Worm (Caenorhabditis elegans) whole organism, L1 larva: ENCODE results near the gene ZC239.22.
"Not testable (repeated sequence)": the region's sequence is repeated elsewhere in the genome, so short reads cannot be mapped to it uniquely, and the experiment has no call there.

Source experiments
- C04F5.9 ChIP-seq: sonication (generic microtip); optimal IDR thresholded peaks from 2 replicates; lab custom pipeline; 2016; ENCODE audit warnings: missing genetic modification characterization, missing compliant biosample characterization
- C16A3.4 ChIP-seq: fragments of 150-350 bp; optimal IDR thresholded peaks from 2 replicates; lab custom pipeline; 2014; ENCODE audit warnings: missing biosample characterization, missing genetic modification characterization
- C34B4.2 ChIP-seq: sonication (generic microtip); optimal IDR thresholded peaks from 2 replicates; lab custom pipeline; 2017; ENCODE audit warnings: mild to moderate bottlenecking, missing genetic modification characterization, missing compliant biosample characterization
- F16B12.6 ChIP-seq: fragments of 150-350 bp; optimal IDR thresholded peaks from 2 replicates; lab custom pipeline; 2014; ENCODE audit warnings: missing biosample characterization, missing genetic modification characterization
- ama-1 ChIP-seq: fragments of 150-350 bp; optimal IDR thresholded peaks from 2 replicates; lab custom pipeline; 2014
- ceh-63 ChIP-seq: fragments of 200-800 bp; sonication (Bioruptor generic); optimal IDR thresholded peaks from 2 replicates; lab custom pipeline; 2018; ENCODE audit warnings: mild to moderate bottlenecking, missing genetic modification characterization, missing compliant biosample characterization
- ceh-8 ChIP-seq: fragments of 200-800 bp; sonication (Bioruptor generic); optimal IDR thresholded peaks from 2 replicates; lab custom pipeline; 2018; ENCODE audit warnings: mild to moderate bottlenecking, missing genetic modification characterization, moderate library complexity, missing compliant biosample characterization
- ceh-88 ChIP-seq: fragments of 200-800 bp; sonication (Bioruptor generic); IDR thresholded peaks from 2 replicates; pipeline ENCODE4 v1.3.6; 2022; ENCODE audit warnings: missing genetic modification characterization, missing compliant biosample characterization
- ceh-90 ChIP-seq: sonication (generic microtip); optimal IDR thresholded peaks from 2 replicates; lab custom pipeline; 2016; ENCODE audit warnings: missing genetic modification characterization, missing compliant biosample characterization
- ces-1 ChIP-seq: fragments of 150-350 bp; optimal IDR thresholded peaks from 2 replicates; lab custom pipeline; 2014; ENCODE audit warnings: missing biosample characterization, missing genetic modification reagents, missing genetic modification characterization
- efl-1 ChIP-seq, 4 experiments: fragments of 150-350 bp; optimal IDR thresholded peaks in 3 of 4; peaks in 1 of 4; 1 replicate in 1 of 4; 2 replicates in 3 of 4; lab custom pipeline; 2014; ENCODE audit warnings: missing biosample characterization in 2 of 4, missing genetic modification characterization in 2 of 4, missing genetic modification reagents in 2 of 4
- egl-27 ChIP-seq, 2 experiments: fragments of 150-350 bp in 1 of 2; sonication (generic microtip); optimal IDR thresholded peaks; 3 replicates each; lab custom pipeline; 2017 to 2018; ENCODE audit warnings: missing biosample characterization in 2 of 2, missing genetic modification characterization in 2 of 2, missing genetic modification reagents in 2 of 2
- fkh-10 ChIP-seq: sonication (generic microtip); optimal IDR thresholded peaks from 2 replicates; lab custom pipeline; 2017; ENCODE audit warnings: missing biosample characterization, missing genetic modification reagents, missing genetic modification characterization
- fos-1 ChIP-seq: fragments of 150-350 bp; optimal IDR thresholded peaks from 2 replicates; lab custom pipeline; 2014; ENCODE audit warnings: missing biosample characterization, missing genetic modification characterization
- hlh-4 ChIP-seq: sonication (generic microtip); optimal IDR thresholded peaks from 2 replicates; lab custom pipeline; 2016; ENCODE audit warnings: mild to moderate bottlenecking, missing genetic modification characterization, missing compliant biosample characterization
- lin-13 ChIP-seq: fragments of 150-350 bp; optimal IDR thresholded peaks from 2 replicates; lab custom pipeline; 2014; ENCODE audit warnings: missing biosample characterization, missing genetic modification reagents, missing genetic modification characterization
- lin-14 ChIP-seq: fragments of 200-800 bp; sonication (Bioruptor generic); optimal IDR thresholded peaks from 2 replicates; lab custom pipeline; 2018; ENCODE audit warnings: mild to moderate bottlenecking, missing genetic modification characterization, moderate library complexity, missing compliant biosample characterization
- lin-15B ChIP-seq: fragments of 150-350 bp; sonication (generic microtip); optimal IDR thresholded peaks from 3 replicates; lab custom pipeline; 2014; ENCODE audit warnings: missing biosample characterization, missing genetic modification characterization
- lin-35 ChIP-seq, 2 experiments: fragments of 150-350 bp; optimal IDR thresholded peaks; 2 replicates each; lab custom pipeline; 2014; ENCODE audit warnings: missing biosample characterization in 2 of 2, missing genetic modification characterization in 2 of 2, missing genetic modification reagents in 2 of 2
- lin-39 ChIP-seq: fragments of 150-350 bp; optimal IDR thresholded peaks from 2 replicates; lab custom pipeline; 2014; ENCODE audit warnings: missing biosample characterization, missing genetic modification reagents, missing genetic modification characterization
- lsy-2 ChIP-seq, 2 experiments: fragments of 150-350 bp; optimal IDR thresholded peaks; 2 replicates each; lab custom pipeline; 2014; ENCODE audit warnings: missing biosample characterization in 2 of 2, missing genetic modification characterization in 2 of 2
- mef-2 ChIP-seq: fragments of 150-350 bp; optimal IDR thresholded peaks from 2 replicates; lab custom pipeline; 2014; ENCODE audit warnings: missing biosample characterization, missing genetic modification characterization
- mep-1 ChIP-seq: fragments of 150-350 bp; optimal IDR thresholded peaks from 2 replicates; lab custom pipeline; 2014; ENCODE audit warnings: missing biosample characterization, missing genetic modification characterization
- nhr-11 ChIP-seq: fragments of 150-350 bp; optimal IDR thresholded peaks from 2 replicates; lab custom pipeline; 2014; ENCODE audit warnings: missing biosample characterization, missing genetic modification characterization
- nhr-12 ChIP-seq: sonication (generic microtip); optimal IDR thresholded peaks from 2 replicates; lab custom pipeline; 2017; ENCODE audit warnings: missing biosample characterization, missing genetic modification characterization
- nhr-47 ChIP-seq: sonication (generic microtip); optimal IDR thresholded peaks from 2 replicates; lab custom pipeline; 2016; ENCODE audit warnings: mild to moderate bottlenecking, missing genetic modification characterization, moderate library complexity, missing compliant biosample characterization
- nhr-71 ChIP-seq: sonication (generic microtip); optimal IDR thresholded peaks from 2 replicates; lab custom pipeline; 2016; ENCODE audit warnings: mild to moderate bottlenecking, missing genetic modification characterization, moderate library complexity, missing compliant biosample characterization
- nhr-90 ChIP-seq: sonication (generic microtip); optimal IDR thresholded peaks from 2 replicates; lab custom pipeline; 2016; ENCODE audit warnings: mild to moderate bottlenecking, missing genetic modification characterization, missing compliant biosample characterization; ENCODE audit not compliant: poor library complexity
- pqm-1 ChIP-seq: sonication (generic microtip); optimal IDR thresholded peaks from 3 replicates; lab custom pipeline; 2017; ENCODE audit warnings: missing biosample characterization, missing genetic modification characterization
- snpc-4 ChIP-seq: fragments of 150-350 bp; optimal IDR thresholded peaks from 2 replicates; lab custom pipeline; 2014; ENCODE audit warnings: missing biosample characterization, missing genetic modification characterization
- sox-4 ChIP-seq: sonication (generic microtip); optimal IDR thresholded peaks from 2 replicates; lab custom pipeline; 2016; ENCODE audit warnings: missing genetic modification characterization, missing compliant biosample characterization
- tbx-2 ChIP-seq: sonication (generic microtip); optimal IDR thresholded peaks from 2 replicates; lab custom pipeline; 2016; ENCODE audit warnings: missing genetic modification characterization, missing compliant biosample characterization
- tlp-1 ChIP-seq: fragments of 150-350 bp; optimal IDR thresholded peaks from 2 replicates; lab custom pipeline; 2014; ENCODE audit warnings: missing biosample characterization, missing genetic modification characterization
- unc-30 ChIP-seq: sonication (generic microtip); optimal IDR thresholded peaks from 2 replicates; lab custom pipeline; 2017; ENCODE audit warnings: missing biosample characterization, missing genetic modification characterization
- unc-86 ChIP-seq: sonication (generic microtip); optimal IDR thresholded peaks from 2 replicates; lab custom pipeline; 2016; ENCODE audit warnings: missing genetic modification characterization, missing compliant biosample characterization
- unc-98 ChIP-seq: fragments of 200-800 bp; sonication (Bioruptor generic); IDR thresholded peaks from 2 replicates; pipeline ENCODE4 v1.3.6; 2022; ENCODE audit warnings: missing genetic modification characterization, missing compliant biosample characterization
- vab-15 ChIP-seq: sonication (generic microtip); optimal IDR thresholded peaks from 2 replicates; lab custom pipeline; 2017; ENCODE audit warnings: missing genotype, mild to moderate bottlenecking, missing genetic modification characterization, missing compliant biosample characterization

ZC239.22 gene

ce11 chrII:3203415-3203814, 17.2 kb downstream of the ZC239.22 start, which contains the start of gene sri-50:
Gene sri-50, plus strand, starts transcription at chrII:3203715.
- no peak for TF ChIP-seq mef-2 (tag; lab: Kevin White, UChicago)
- TF ChIP-seq lin-39: no peak
- no peak for TF ChIP-seq nhr-90
- TF ChIP-seq unc-30: no peak
- TF ChIP-seq tlp-1: no peak
- TF ChIP-seq lsy-2 (tag; optimal IDR thresholded peaks at IDR 0.05; lab: Kevin White, UChicago): no peak
- no peak for TF ChIP-seq hlh-4 (tag; lab: Kevin White, UChicago)
- no peak for TF ChIP-seq snpc-4 (tag; lab: Kevin White, UChicago)
- TF ChIP-seq mep-1 (tag; lab: Kevin White, UChicago): no peak
- no peak for TF ChIP-seq unc-86 (tag; lab: Kevin White, UChicago)
- TF ChIP-seq efl-1 (optimal IDR thresholded peaks at IDR 0.05; lab: Kevin White, UChicago): no peak
- TF ChIP-seq efl-1 (GFP tag; optimal IDR thresholded peaks at IDR 0.05 in 1 of 2; lab: Kevin White, UChicago): no peak
- TF ChIP-seq ama-1 (lab: Kevin White, UChicago): no peak
- no peak for TF ChIP-seq ces-1 (GFP tag; lab: Kevin White, UChicago)
- no peak for TF ChIP-seq unc-98 (GFP tag; lab: Robert Waterston, UW)
- TF ChIP-seq, all 84 proteins: peak for 0

- TF ChIP-seq sox-4 (no peak), ceh-88 (GFP tag; lab: Robert Waterston, UW) (no peak), pqm-1 (tag; lab: Kevin White, UChicago) (no peak), lin-35 (GFP tag; optimal IDR thresholded peaks at IDR 0.05; lab: Kevin White, UChicago) (no peak), ces-1 (GFP tag; lab: Kevin White, UChicago) (no peak), unc-30 (no peak), fos-1 (tag; lab: Kevin White, UChicago) (no peak), nhr-11 (tag; lab: Kevin White, UChicago) (no peak), lin-14 (no peak), lin-13 (GFP tag; lab: Kevin White, UChicago) (no peak), ceh-8 (GFP tag; lab: Kevin White, UChicago) (no peak), nhr-71 (tag; lab: Kevin White, UChicago) (no peak), ceh-90 (no peak), nhr-12 (no peak), F16B12.6 (tag; lab: Kevin White, UChicago) (no peak), C16A3.4 (no peak), C34B4.2 (tag; lab: Kevin White, UChicago) (no peak), vab-15 (tag; lab: Kevin White, UChicago) (no peak)
Measured at ce11 chrII:3202519-3202918, 18.1 kb downstream of the ZC239.22 start, which contains the start of gene sri-53. Gene sri-53, minus strand, starts transcription at chrII:3202619.

- TF ChIP-seq nhr-71 (tag; lab: Kevin White, UChicago); hlh-4 (tag; lab: Kevin White, UChicago); lin-13 (GFP tag; lab: Kevin White, UChicago): not testable (repeated sequence)
Measured at ce11 chrII:3201242-3201641, 19.4 kb downstream of the ZC239.22 start, which contains the start of gene sri-48. Gene sri-48, minus strand, starts transcription at chrII:3201342.

ce11 chrII:3198998-3199397, 21.6 kb downstream of the ZC239.22 start, which contains the start of gene sri-51:
Gene sri-51, minus strand, starts transcription at chrII:3199098.
- no peak for TF ChIP-seq ceh-63 (GFP tag; lab: Kevin White, UChicago)
- no peak for TF ChIP-seq egl-27 (tag; optimal IDR thresholded peaks at IDR 0.05; lab: Kevin White, UChicago)
- TF ChIP-seq fkh-10 (GFP tag; lab: Kevin White, UChicago): no peak
- TF ChIP-seq tbx-2 (tag; lab: Kevin White, UChicago): no peak
- TF ChIP-seq ceh-90: no peak
- TF ChIP-seq lin-15B (tag; lab: Kevin White, UChicago): no peak
- no peak for TF ChIP-seq C04F5.9
- TF ChIP-seq nhr-47: no peak
- no peak for TF ChIP-seq nhr-12
- no peak for TF ChIP-seq mep-1 (tag; lab: Kevin White, UChicago)
